Fruit fly (Drosophila melanogaster) whole organism, embryonic: ENCODE data around the gene AP-2alpha.

Source experiments
- ATbp ChIP-seq: fragments of 200-800 bp; sonication (Bioruptor generic); optimal IDR thresholded peaks from 2 replicates; lab custom pipeline; 2017; ENCODE audit warnings: missing biosample characterization, mild to moderate bottlenecking, missing genetic modification characterization, missing genetic modification reagents
- CG10979 ChIP-seq: fragments of 200-800 bp; sonication (Bioruptor generic); optimal IDR thresholded peaks from 2 replicates; lab custom pipeline; 2018; ENCODE audit warnings: missing biosample characterization, mild to moderate bottlenecking, missing genetic modification characterization, moderate library complexity
- CG12236 ChIP-seq: fragments of 200-800 bp; sonication (Bioruptor generic); optimal IDR thresholded peaks from 2 replicates; lab custom pipeline; 2016; ENCODE audit warnings: missing biosample characterization, missing genetic modification characterization
- CG13123 ChIP-seq: fragments of 200-800 bp; sonication (Bioruptor generic); optimal IDR thresholded peaks from 2 replicates; lab custom pipeline; 2016; ENCODE audit warnings: missing biosample characterization, missing genetic modification characterization
- CG13287 ChIP-seq: fragments of 200-800 bp; sonication (Bioruptor generic); IDR thresholded peaks from 2 replicates; pipeline ENCODE4 v1.3.6; 2022; ENCODE audit warnings: missing biosample characterization, missing genetic modification characterization; ENCODE audit not compliant: partially characterized antibody
- CG13424 ChIP-seq: fragments of 200-800 bp; sonication (Bioruptor generic); optimal IDR thresholded peaks from 2 replicates; lab custom pipeline; 2019; ENCODE audit warnings: missing biosample characterization, mild to moderate bottlenecking, missing genetic modification characterization, moderate library complexity
- CG13624 ChIP-seq: fragments of 200-800 bp; sonication (Bioruptor generic); optimal IDR thresholded peaks from 2 replicates; lab custom pipeline; 2016; ENCODE audit warnings: missing biosample characterization, missing genetic modification characterization
- CG14710 ChIP-seq: fragments of 200-800 bp; sonication (Bioruptor generic); optimal IDR thresholded peaks from 3 replicates; lab custom pipeline; 2019; ENCODE audit warnings: missing biosample characterization, mild to moderate bottlenecking, missing genetic modification characterization, moderate library complexity
- CG17359 ChIP-seq: fragments of 200-800 bp; sonication (Bioruptor generic); optimal IDR thresholded peaks from 3 replicates; lab custom pipeline; 2018; ENCODE audit warnings: missing biosample characterization, mild to moderate bottlenecking, missing genetic modification characterization, moderate library complexity
- CG17361 ChIP-seq: fragments of 200-800 bp; sonication (Bioruptor generic); IDR thresholded peaks from 3 replicates; pipeline ENCODE4 v1.3.6; 2022; ENCODE audit warnings: missing biosample characterization, missing genetic modification characterization
- CG18011 ChIP-seq: fragments of 200-800 bp; sonication (Bioruptor generic); optimal IDR thresholded peaks from 2 replicates; lab custom pipeline; 2017; ENCODE audit warnings: missing biosample characterization, missing genetic modification characterization, mild to moderate bottlenecking, moderate library complexity, missing genotype
- CG3163 ChIP-seq: fragments of 200-800 bp; sonication (Bioruptor generic); optimal IDR thresholded peaks from 3 replicates; lab custom pipeline; 2016; ENCODE audit warnings: missing biosample characterization, missing genetic modification characterization
- CG32532 ChIP-seq: fragments of 200-800 bp; sonication (Bioruptor generic); IDR thresholded peaks from 2 replicates; pipeline ENCODE4 v1.3.6; 2022; ENCODE audit warnings: missing biosample characterization, missing genetic modification characterization
- CG6254 ChIP-seq: fragments of 200-800 bp; sonication (Bioruptor generic); optimal IDR thresholded peaks from 3 replicates; lab custom pipeline; 2017; ENCODE audit warnings: mild to moderate bottlenecking, missing biosample characterization, missing genetic modification reagents, missing genetic modification characterization
- CG6272 ChIP-seq: fragments of 200-800 bp; sonication (Bioruptor generic); IDR thresholded peaks from 2 replicates; pipeline ENCODE4 v1.3.6; 2022; ENCODE audit warnings: missing biosample characterization, missing genetic modification characterization
- CG8089 ChIP-seq: fragments of 200-800 bp; sonication (Bioruptor generic); optimal IDR thresholded peaks from 3 replicates; lab custom pipeline; 2016; ENCODE audit warnings: missing biosample characterization, missing genetic modification characterization
- CG8281 ChIP-seq: fragments of 200-800 bp; sonication (Bioruptor generic); optimal IDR thresholded peaks from 2 replicates; lab custom pipeline; 2018; ENCODE audit warnings: missing biosample characterization, mild to moderate bottlenecking, missing genetic modification characterization, moderate library complexity
- CG9797 ChIP-seq: fragments of 200-800 bp; sonication (Bioruptor generic); optimal IDR thresholded peaks from 3 replicates; lab custom pipeline; 2018; ENCODE audit warnings: missing biosample characterization, mild to moderate bottlenecking, missing genetic modification characterization
- CoRest ChIP-seq: fragments of 200-800 bp; sonication (Bioruptor generic); optimal IDR thresholded peaks from 3 replicates; lab custom pipeline; 2018; ENCODE audit warnings: missing biosample characterization, mild to moderate bottlenecking, missing genetic modification characterization, moderate library complexity
- Dll ChIP-seq: fragments of 200-800 bp; sonication (Bioruptor generic); IDR thresholded peaks from 4 replicates; pipeline ENCODE4 v1.3.6; 2022; ENCODE audit warnings: missing biosample characterization, missing genetic modification characterization; ENCODE audit not compliant: partially characterized antibody
- Hr3 ChIP-seq: fragments of 200-800 bp; sonication (Bioruptor generic); optimal IDR thresholded peaks from 3 replicates; lab custom pipeline; 2016; ENCODE audit warnings: missing biosample characterization, missing genetic modification characterization
- Hsf ChIP-seq: fragments of 200-800 bp; sonication (Bioruptor generic); optimal IDR thresholded peaks from 3 replicates; lab custom pipeline; 2016; ENCODE audit warnings: missing biosample characterization, missing genetic modification characterization
- Kr ChIP-seq: fragments of 200-800 bp; sonication (Bioruptor generic); optimal IDR thresholded peaks from 2 replicates; lab custom pipeline; 2017; ENCODE audit warnings: missing biosample characterization, mild to moderate bottlenecking, missing genetic modification characterization
- Lhr ChIP-seq: fragments of 200-800 bp; sonication (Bioruptor generic); optimal IDR thresholded peaks from 3 replicates; lab custom pipeline; 2017; ENCODE audit warnings: mild to moderate bottlenecking, missing biosample characterization, missing genetic modification reagents, missing genetic modification characterization
- MBD-R2 ChIP-seq: fragments of 200-800 bp; sonication (Bioruptor generic); IDR thresholded peaks from 2 replicates; pipeline ENCODE4 v1.3.6; 2022; ENCODE audit warnings: missing biosample characterization, missing genetic modification characterization
- Oli ChIP-seq: fragments of 200-800 bp; sonication (Bioruptor generic); optimal IDR thresholded peaks from 2 replicates; lab custom pipeline; 2018; ENCODE audit warnings: missing biosample characterization, mild to moderate bottlenecking, missing genetic modification characterization, moderate library complexity
- Optix ChIP-seq: fragments of 200-800 bp; sonication (Bioruptor generic); IDR thresholded peaks from 3 replicates; pipeline ENCODE4 v1.3.6; 2022; ENCODE audit warnings: missing biosample characterization, missing genetic modification characterization
- Rfx ChIP-seq: fragments of 200-800 bp; sonication (Bioruptor generic); IDR thresholded peaks from 2 replicates; pipeline ENCODE4 v1.3.6; 2022; ENCODE audit warnings: missing biosample characterization, missing genetic modification characterization
- ara ChIP-seq: fragments of 200-800 bp; sonication (Bioruptor generic); IDR thresholded peaks from 2 replicates; pipeline ENCODE4 v1.3.6; 2022; ENCODE audit warnings: missing biosample characterization, missing genetic modification characterization
- ase ChIP-seq: fragments of 200-800 bp; sonication (Bioruptor generic); IDR thresholded peaks from 3 replicates; pipeline ENCODE4 v1.3.6; 2022; ENCODE audit warnings: missing biosample characterization, missing genetic modification characterization
- ato ChIP-seq: fragments of 200-800 bp; sonication (Bioruptor generic); IDR thresholded peaks from 2 replicates; pipeline ENCODE4 v1.3.6; 2022; ENCODE audit warnings: missing biosample characterization, missing genetic modification characterization; ENCODE audit not compliant: partially characterized antibody
- chinmo ChIP-seq: fragments of 200-800 bp; sonication (Bioruptor generic); IDR thresholded peaks from 4 replicates; pipeline ENCODE4 v1.3.6; 2022; ENCODE audit warnings: missing biosample characterization, missing genetic modification characterization; ENCODE audit not compliant: partially characterized antibody
- corto ChIP-seq: fragments of 200-800 bp; sonication (Bioruptor generic); optimal IDR thresholded peaks from 2 replicates; lab custom pipeline; 2016; ENCODE audit warnings: missing biosample characterization, mild to moderate bottlenecking, missing genetic modification characterization, moderate library complexity
- dan ChIP-seq: fragments of 200-800 bp; sonication (Bioruptor generic); IDR thresholded peaks from 2 replicates; pipeline ENCODE4 v1.3.6; 2022; ENCODE audit warnings: missing biosample characterization, missing genetic modification characterization
- dimm ChIP-seq: fragments of 200-800 bp; sonication (Bioruptor generic); IDR thresholded peaks from 2 replicates; pipeline ENCODE4 v1.3.6; 2022; ENCODE audit warnings: missing biosample characterization, missing genetic modification characterization
- ems ChIP-seq: fragments of 200-800 bp; sonication (Bioruptor generic); optimal IDR thresholded peaks from 3 replicates; lab custom pipeline; 2016; ENCODE audit warnings: missing biosample characterization, missing genetic modification characterization
- fd3F ChIP-seq: fragments of 200-800 bp; sonication (Bioruptor generic); optimal IDR thresholded peaks from 2 replicates; lab custom pipeline; 2018; ENCODE audit warnings: missing biosample characterization, mild to moderate bottlenecking, missing genetic modification characterization, moderate library complexity
- gsb-n ChIP-seq: fragments of 200-800 bp; sonication (Bioruptor generic); optimal IDR thresholded peaks from 3 replicates; lab custom pipeline; 2018; ENCODE audit warnings: missing biosample characterization, mild to moderate bottlenecking, missing genetic modification characterization
- hb ChIP-seq: fragments of 200-800 bp; sonication (Bioruptor generic); IDR thresholded peaks from 3 replicates; pipeline ENCODE4 v1.3.6; 2022; ENCODE audit warnings: missing biosample characterization, missing genetic modification characterization; ENCODE audit not compliant: partially characterized antibody
- kah ChIP-seq: fragments of 200-800 bp; sonication (Bioruptor generic); optimal IDR thresholded peaks from 2 replicates; lab custom pipeline; 2018; ENCODE audit warnings: missing biosample characterization, mild to moderate bottlenecking, missing genetic modification characterization
- lola ChIP-seq, 3 experiments: fragments of >200 bp in 2 of 3; fragments of 200-800 bp in 1 of 3; sonication (Bioruptor generic) in 1 of 3; optimal IDR thresholded peaks; 2 replicates each; lab custom pipeline; 2017 to 2019; ENCODE audit warnings: missing biosample characterization in 3 of 3, missing genetic modification characterization in 3 of 3, mild to moderate bottlenecking in 1 of 3, moderate library complexity in 1 of 3
- lov ChIP-seq, 2 experiments: fragments of 200-800 bp in 1 of 2; fragments of >200 bp in 1 of 2; sonication (Bioruptor generic) in 1 of 2; IDR thresholded peaks in 1 of 2; optimal IDR thresholded peaks in 1 of 2; 2 replicates in 1 of 2; 3 replicates in 1 of 2; pipeline versions ENCODE4 v1.3.6 to Lab custom; 2017 to 2022; ENCODE audit warnings: missing biosample characterization in 1 of 2, missing genetic modification characterization in 1 of 2
- nerfin-1 ChIP-seq: fragments of 200-800 bp; sonication (Bioruptor generic); optimal IDR thresholded peaks from 3 replicates; lab custom pipeline; 2019; ENCODE audit warnings: missing biosample characterization, mild to moderate bottlenecking, missing genetic modification characterization, moderate library complexity
- pnt ChIP-seq: fragments of 200-800 bp; sonication (Bioruptor generic); optimal IDR thresholded peaks from 3 replicates; lab custom pipeline; 2016; ENCODE audit warnings: missing biosample characterization, missing genetic modification characterization
- row ChIP-seq: fragments of 200-800 bp; sonication (Bioruptor generic); IDR thresholded peaks from 3 replicates; pipeline ENCODE4 v1.3.6; 2022; ENCODE audit warnings: missing biosample characterization, missing genetic modification characterization
- sens-2 ChIP-seq: fragments of 200-800 bp; sonication (Bioruptor generic); IDR thresholded peaks from 2 replicates; pipeline ENCODE4 v1.3.6; 2022; ENCODE audit warnings: missing biosample characterization, missing genetic modification characterization
- sima ChIP-seq: fragments of 200-800 bp; sonication (Bioruptor generic); optimal IDR thresholded peaks from 2 replicates; lab custom pipeline; 2016; ENCODE audit warnings: missing biosample characterization, missing genetic modification characterization
- ssp ChIP-seq: fragments of 200-800 bp; sonication (Bioruptor generic); IDR thresholded peaks from 2 replicates; pipeline ENCODE4 v1.3.6; 2022; ENCODE audit warnings: missing biosample characterization, missing genetic modification characterization

AP-2alpha gene

DNA sequence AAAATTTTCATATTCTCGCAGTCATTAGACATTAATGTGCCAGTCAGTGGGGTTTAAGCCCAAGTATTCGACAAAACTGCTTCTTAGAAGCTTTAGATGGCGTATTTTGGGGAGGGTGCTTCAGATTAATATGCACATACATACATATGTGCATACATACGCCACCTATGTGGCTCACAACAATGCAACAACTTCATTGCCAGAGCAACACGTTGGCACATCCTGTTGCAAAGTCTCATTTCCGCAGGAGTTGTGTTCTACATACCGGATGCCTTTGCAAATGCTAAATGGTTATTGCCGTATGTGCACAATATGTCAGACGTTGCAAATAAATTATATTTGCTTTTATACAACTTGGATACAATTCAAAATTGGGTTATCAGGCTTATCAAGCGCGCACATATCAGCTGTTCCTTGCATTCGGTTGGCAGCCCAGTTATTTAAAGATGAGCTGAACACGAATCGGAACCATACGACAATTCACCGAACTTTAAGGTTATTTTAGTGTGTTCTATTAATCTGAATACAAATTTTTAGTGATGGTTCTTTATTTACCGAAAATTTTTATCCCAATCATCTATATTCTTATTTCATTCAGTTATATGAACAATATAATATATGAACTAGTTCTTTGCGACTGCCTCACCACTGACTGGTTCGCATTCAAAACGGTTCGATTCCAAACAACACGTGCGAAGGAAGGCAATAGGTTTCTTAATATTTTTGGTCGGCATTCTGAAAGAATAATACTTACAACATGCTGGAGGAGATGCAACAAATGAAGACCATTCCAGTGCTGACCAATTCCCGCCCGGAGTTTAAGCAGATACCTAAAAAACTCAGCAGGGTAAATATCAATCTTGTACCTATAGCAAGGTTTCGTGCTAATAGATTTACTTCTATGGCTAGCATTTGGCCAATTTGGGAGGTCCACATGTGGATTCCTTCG lies 10.7 kb downstream of the AP-2alpha start, which contains the start of gene Polr1B (continued):
- no peak for TF ChIP-seq Optix (GFP tag; lab: Robert Waterston, UW)
- TF ChIP-seq ato (GFP tag; lab: Robert Waterston, UW), result no peak
- no peak for TF ChIP-seq kah (GFP tag; lab: Kevin White, UChicago)
- TF ChIP-seq dan, result no peak
- TF ChIP-seq Dll (GFP tag; lab: Robert Waterston, UW), result peak; percentile 70; the same call in 3 of the 4 replicates
- no peak for TF ChIP-seq Oli (tag; lab: Kevin White, UChicago)
- no peak for TF ChIP-seq ems (GFP tag; lab: Kevin White, UChicago)
- TF ChIP-seq CG8089 (GFP tag; lab: Kevin White, UChicago), result no peak
- TF ChIP-seq CoRest (tag; lab: Kevin White, UChicago), result no peak
- peak; percentile 71 for TF ChIP-seq CG13287 (GFP tag; lab: Robert Waterston, UW)
- TF ChIP-seq CG13424 (tag; lab: Kevin White, UChicago), result peak; percentile 31
- TF ChIP-seq CG9797 (GFP tag; lab: Kevin White, UChicago), result peak; percentile 21
- peak; percentile 71 for TF ChIP-seq CG14710 (tag; lab: Kevin White, UChicago)
- no peak for TF ChIP-seq Lhr (GFP tag; lab: Kevin White, UChicago)
- TF ChIP-seq Hsf (GFP tag; lab: Kevin White, UChicago), result no peak
- no peak for TF ChIP-seq gsb-n
- no peak for TF ChIP-seq sima (GFP tag; lab: Kevin White, UChicago)
- TF ChIP-seq CG17359 (tag; lab: Kevin White, UChicago), result no peak
- peak; percentile 9 for TF ChIP-seq Hr3 (GFP tag; lab: Kevin White, UChicago)
- TF ChIP-seq ATbp (GFP tag; lab: Kevin White, UChicago), result no peak
- TF ChIP-seq MBD-R2 (GFP tag; lab: Robert Waterston, UW), result peak; percentile 74
- TF ChIP-seq CG8281, result no peak
- no peak for TF ChIP-seq fd3F (GFP tag; lab: Kevin White, UChicago)
- no peak for TF ChIP-seq nerfin-1 (tag; lab: Kevin White, UChicago)
- TF ChIP-seq corto, result no peak
- TF ChIP-seq Kr (GFP tag; lab: Kevin White, UChicago), result no peak
- TF ChIP-seq CG13624 (GFP tag; lab: Kevin White, UChicago), result no peak
- no peak for TF ChIP-seq dimm (GFP tag; lab: Robert Waterston, UW)
- TF ChIP-seq CG3163 (GFP tag; lab: Kevin White, UChicago), result no peak
- TF ChIP-seq hb (GFP tag; lab: Robert Waterston, UW), result no peak
- TF ChIP-seq chinmo, result no peak
- peak; percentile 84 for TF ChIP-seq row (GFP tag; lab: Robert Waterston, UW)
- TF ChIP-seq lola (GFP tag; optimal IDR thresholded peaks at IDR 0.05; lab: Kevin White, UChicago), result no peak
- no peak for TF ChIP-seq CG6272 (GFP tag; lab: Robert Waterston, UW)
- TF ChIP-seq ase, result no peak
- no peak for TF ChIP-seq CG13123 (GFP tag; lab: Kevin White, UChicago)
- TF ChIP-seq sens-2 (GFP tag; lab: Robert Waterston, UW), result no peak
- TF ChIP-seq ara (GFP tag; lab: Robert Waterston, UW), result no peak
- TF ChIP-seq CG6254 (GFP tag; lab: Kevin White, UChicago), result no peak
- TF ChIP-seq CG12236 (GFP tag; lab: Kevin White, UChicago), result no peak
- no peak; the same call in 2 of the 3 replicates for TF ChIP-seq CG17361 (GFP tag; lab: Robert Waterston, UW)
- no peak for TF ChIP-seq CG18011
- TF ChIP-seq ssp (GFP tag; lab: Robert Waterston, UW), result no peak
- no peak for TF ChIP-seq lov (optimal IDR thresholded peaks at IDR 0.05; lab: Kevin White, UChicago)
- 0 out of 3 replicates have a peak, but pooled peaks have one; percentile 32 for TF ChIP-seq lov (GFP tag; IDR thresholded peaks at IDR 0.05; lab: Robert Waterston, UW)
- TF ChIP-seq Rfx (GFP tag; lab: Robert Waterston, UW), result no peak
- no peak for TF ChIP-seq CG32532 (GFP tag; lab: Robert Waterston, UW)
- TF ChIP-seq pnt (GFP tag; lab: Kevin White, UChicago), result no peak
- no peak for TF ChIP-seq CG10979 (tag; lab: Kevin White, UChicago)
